Worm (Caenorhabditis elegans) whole organism, L2 larva: ENCODE data around the gene srz-72.

Source experiments
- ceh-16 ChIP-seq: fragments of 150-350 bp; optimal IDR thresholded peaks from 2 replicates; lab custom pipeline; 2014; ENCODE audit warnings: missing biosample characterization, missing genetic modification characterization
- dmd-4 ChIP-seq: sonication (generic microtip); optimal IDR thresholded peaks from 2 replicates; lab custom pipeline; 2017; ENCODE audit warnings: missing biosample characterization, missing genetic modification characterization
- nhr-11 ChIP-seq: fragments of 150-350 bp; optimal IDR thresholded peaks from 2 replicates; lab custom pipeline; 2014; ENCODE audit warnings: missing biosample characterization, missing genetic modification characterization
- unc-39 ChIP-seq: fragments of 150-350 bp; optimal IDR thresholded peaks from 2 replicates; lab custom pipeline; 2014; ENCODE audit warnings: missing biosample characterization, missing genetic modification characterization
- unc-62 ChIP-seq: fragments of 150-350 bp; optimal IDR thresholded peaks from 2 replicates; lab custom pipeline; 2014; ENCODE audit warnings: missing biosample characterization, missing genetic modification reagents, missing genetic modification characterization

DNA sequence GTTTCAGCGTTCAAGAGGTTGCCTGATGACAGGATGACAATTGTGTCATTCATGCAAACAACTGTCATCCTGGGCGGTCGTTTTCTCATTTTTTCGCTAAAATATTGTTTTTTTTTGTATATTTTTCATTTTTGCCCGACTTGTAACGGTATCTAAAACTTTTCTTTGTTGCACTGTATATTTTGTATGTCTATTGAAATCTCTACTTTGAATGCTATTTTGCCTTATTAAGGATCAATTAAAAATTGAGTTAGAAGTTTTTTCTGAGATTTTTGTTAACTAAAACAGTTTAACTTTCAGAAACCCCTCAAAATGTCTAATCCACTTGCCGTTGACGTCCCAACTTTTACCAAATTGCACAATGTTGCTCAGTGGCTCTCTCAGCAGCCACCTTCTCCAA is 21.0 kb upstream of the srz-72 start, which contains the start of gene ccch-2:
- TF ChIP-seq ceh-16 (tag; lab: Kevin White, UChicago) (no peak), unc-62 (no peak), dmd-4 (tag; lab: Kevin White, UChicago) (no peak), nhr-11 (no peak), unc-39 (tag; lab: Kevin White, UChicago) (no peak)
